Fruit fly (Drosophila melanogaster) S2 (cell line): ENCODE data around the gene CycY.

Experiments
- CG8478 ChIP-seq: fragments of >200 bp; optimal IDR thresholded peaks from 2 replicates; lab custom pipeline; 2018
- CTCF ChIP-seq, 2 experiments: fragments of >200 bp; optimal IDR thresholded peaks; 2 replicates each; lab custom pipeline; 2018

dm6 chr2L:11813665-11814087, at the start of gene CycY:
- TF ChIP-seq CG8478 (lab: Kevin White, UChicago) (no peak), CTCF (optimal IDR thresholded peaks at IDR 0.05; lab: Kevin White, UChicago) (no peak)
